Fruit fly (Drosophila melanogaster) whole organism, embryonic: Measurements from ENCODE around the gene Moe.

Source experiments
- Bdp1 ChIP-seq: fragments of 200-800 bp; sonication (Bioruptor generic); optimal IDR thresholded peaks from 3 replicates; lab custom pipeline; 2016; ENCODE audit warnings: missing biosample characterization, missing genetic modification characterization
- CG10209 ChIP-seq: fragments of 200-800 bp; sonication (Bioruptor generic); optimal IDR thresholded peaks from 3 replicates; lab custom pipeline; 2017; ENCODE audit warnings: missing biosample characterization, mild to moderate bottlenecking, missing genetic modification characterization, missing genetic modification reagents
- CG10366 ChIP-seq: fragments of 200-800 bp; sonication (Bioruptor generic); IDR thresholded peaks from 2 replicates; pipeline ENCODE4 v1.3.6; 2022; ENCODE audit warnings: missing biosample characterization, missing genetic modification characterization
- CG11093 ChIP-seq: fragments of 200-800 bp; sonication (Bioruptor generic); IDR thresholded peaks from 3 replicates; pipeline ENCODE4 v1.3.6; 2022; ENCODE audit warnings: missing biosample characterization, missing genetic modification characterization
- CG11696 ChIP-seq: fragments of 200-800 bp; sonication (Bioruptor generic); IDR thresholded peaks from 2 replicates; pipeline ENCODE4 v1.3.6; 2022; ENCODE audit warnings: missing biosample characterization, missing genetic modification characterization
- CG13287 ChIP-seq: fragments of 200-800 bp; sonication (Bioruptor generic); IDR thresholded peaks from 2 replicates; pipeline ENCODE4 v1.3.6; 2022; ENCODE audit warnings: missing biosample characterization, missing genetic modification characterization; ENCODE audit not compliant: partially characterized antibody
- CG13775 ChIP-seq: fragments of 200-800 bp; sonication (Bioruptor generic); optimal IDR thresholded peaks from 3 replicates; lab custom pipeline; 2017; ENCODE audit warnings: missing biosample characterization, mild to moderate bottlenecking, missing genetic modification characterization
- CG13894 ChIP-seq: fragments of 200-800 bp; sonication (Bioruptor generic); optimal IDR thresholded peaks from 3 replicates; lab custom pipeline; 2018; ENCODE audit warnings: missing biosample characterization, mild to moderate bottlenecking, missing genetic modification characterization, moderate library complexity
- CG17829 ChIP-seq: fragments of 200-800 bp; optimal IDR thresholded peaks from 2 replicates; lab custom pipeline; 2019; ENCODE audit warnings: missing biosample characterization, mild to moderate bottlenecking, missing genetic modification characterization, moderate library complexity
- CG32772 ChIP-seq: fragments of 200-800 bp; sonication (Bioruptor generic); IDR thresholded peaks from 2 replicates; pipeline ENCODE4 v1.3.6; 2022; ENCODE audit warnings: missing biosample characterization, missing genetic modification characterization
- CG34224 ChIP-seq: fragments of 200-800 bp; sonication (Bioruptor generic); IDR thresholded peaks from 3 replicates; pipeline ENCODE4 v1.3.6; 2022; ENCODE audit warnings: missing biosample characterization, missing genetic modification characterization; ENCODE audit not compliant: partially characterized antibody
- CG3995 ChIP-seq: fragments of 200-800 bp; sonication (Bioruptor generic); optimal IDR thresholded peaks from 3 replicates; lab custom pipeline; 2016; ENCODE audit warnings: missing biosample characterization, missing genetic modification characterization
- CG4424 ChIP-seq: fragments of 200-800 bp; sonication (Bioruptor generic); optimal IDR thresholded peaks from 3 replicates; lab custom pipeline; 2016; ENCODE audit warnings: missing biosample characterization, missing genetic modification characterization
- CoRest ChIP-seq: fragments of 200-800 bp; sonication (Bioruptor generic); optimal IDR thresholded peaks from 3 replicates; lab custom pipeline; 2018; ENCODE audit warnings: missing biosample characterization, mild to moderate bottlenecking, missing genetic modification characterization, moderate library complexity
- D19A ChIP-seq: fragments of 200-800 bp; optimal IDR thresholded peaks from 3 replicates; lab custom pipeline; 2019; ENCODE audit warnings: missing biosample characterization, mild to moderate bottlenecking, missing genetic modification characterization, moderate library complexity
- Dref ChIP-seq: fragments of 200-800 bp; sonication (Bioruptor generic); IDR thresholded peaks from 2 replicates; pipeline ENCODE4 v1.3.6; 2022; ENCODE audit warnings: missing biosample characterization, missing genetic modification characterization
- E2f1 ChIP-seq: fragments of 200-800 bp; sonication (Bioruptor generic); IDR thresholded peaks from 2 replicates; pipeline ENCODE4 v1.3.6; 2022; ENCODE audit warnings: missing biosample characterization, missing genetic modification characterization
- Ets65A ChIP-seq: fragments of 200-800 bp; sonication (Bioruptor generic); peaks from one replicate; lab custom pipeline; 2016; ENCODE audit warnings: missing biosample characterization, missing genetic modification characterization
- Ets97D ChIP-seq: fragments of 200-800 bp; sonication (Bioruptor generic); optimal IDR thresholded peaks from 3 replicates; lab custom pipeline; 2016; ENCODE audit warnings: missing biosample characterization, missing genetic modification characterization
- Gug ChIP-seq: fragments of 200-800 bp; sonication (Bioruptor generic); IDR thresholded peaks from 4 replicates; pipeline ENCODE4 v1.3.6; 2022; ENCODE audit warnings: missing biosample characterization, missing genetic modification characterization
- HLH54F ChIP-seq: fragments of 200-800 bp; sonication (Bioruptor generic); optimal IDR thresholded peaks from 3 replicates; lab custom pipeline; 2016; ENCODE audit warnings: missing biosample characterization, missing genetic modification characterization
- Meics ChIP-seq: fragments of 200-800 bp; sonication (Bioruptor generic); optimal IDR thresholded peaks from 2 replicates; lab custom pipeline; 2017; ENCODE audit warnings: missing biosample characterization, mild to moderate bottlenecking, missing genetic modification characterization
- NK7.1 ChIP-seq: fragments of 200-800 bp; sonication (Bioruptor generic); optimal IDR thresholded peaks from 3 replicates; lab custom pipeline; 2016; ENCODE audit warnings: missing biosample characterization, missing genetic modification characterization
- NfI ChIP-seq: fragments of 200-800 bp; sonication (Bioruptor generic); optimal IDR thresholded peaks from 3 replicates; lab custom pipeline; 2018; ENCODE audit warnings: missing biosample characterization, mild to moderate bottlenecking, missing genetic modification characterization, moderate library complexity
- Optix ChIP-seq: fragments of 200-800 bp; sonication (Bioruptor generic); IDR thresholded peaks from 3 replicates; pipeline ENCODE4 v1.3.6; 2022; ENCODE audit warnings: missing biosample characterization, missing genetic modification characterization
- Ptx1 ChIP-seq: fragments of 200-800 bp; sonication (Bioruptor generic); IDR thresholded peaks from 2 replicates; pipeline ENCODE4 v1.3.6; 2022; ENCODE audit warnings: missing biosample characterization, missing genetic modification characterization
- Sox102F ChIP-seq: fragments of 200-800 bp; sonication (Bioruptor generic); optimal IDR thresholded peaks from 2 replicates; lab custom pipeline; 2018; ENCODE audit warnings: missing biosample characterization, mild to moderate bottlenecking, missing genetic modification characterization, moderate library complexity
- Sry-δ ChIP-seq: fragments of 200-800 bp; sonication (Bioruptor generic); optimal IDR thresholded peaks from 2 replicates; lab custom pipeline; 2016; ENCODE audit warnings: missing biosample characterization, missing genetic modification characterization
- Xbp1 ChIP-seq: fragments of 200-800 bp; sonication (Bioruptor generic); optimal IDR thresholded peaks from 3 replicates; lab custom pipeline; 2016; ENCODE audit warnings: missing biosample characterization, mild to moderate bottlenecking, missing genetic modification characterization
- amos ChIP-seq: fragments of 200-800 bp; sonication (Bioruptor generic); IDR thresholded peaks from 2 replicates; pipeline ENCODE4 v1.3.6; 2022; ENCODE audit warnings: missing biosample characterization, missing genetic modification characterization; ENCODE audit not compliant: partially characterized antibody
- ara ChIP-seq: fragments of 200-800 bp; sonication (Bioruptor generic); IDR thresholded peaks from 2 replicates; pipeline ENCODE4 v1.3.6; 2022; ENCODE audit warnings: missing biosample characterization, missing genetic modification characterization
- ase ChIP-seq: fragments of 200-800 bp; sonication (Bioruptor generic); IDR thresholded peaks from 3 replicates; pipeline ENCODE4 v1.3.6; 2022; ENCODE audit warnings: missing biosample characterization, missing genetic modification characterization
- bab2 ChIP-seq: fragments of 200-800 bp; sonication (Bioruptor generic); optimal IDR thresholded peaks from 2 replicates; lab custom pipeline; 2016; ENCODE audit warnings: missing biosample characterization, missing genetic modification characterization
- bcd ChIP-seq: fragments of 200-800 bp; sonication (Bioruptor generic); optimal IDR thresholded peaks from 2 replicates; lab custom pipeline; 2017; ENCODE audit warnings: missing biosample characterization, mild to moderate bottlenecking, missing genetic modification characterization
- bsh ChIP-seq, 2 experiments: fragments of 200-800 bp; sonication (Bioruptor generic); optimal IDR thresholded peaks; 2 replicates each; lab custom pipeline; 2017 to 2018; ENCODE audit warnings: mild to moderate bottlenecking in 2 of 2, missing biosample characterization in 2 of 2, missing genetic modification characterization in 2 of 2, moderate library complexity in 1 of 2
- cg ChIP-seq: fragments of 200-800 bp; sonication (Bioruptor generic); optimal IDR thresholded peaks from 3 replicates; lab custom pipeline; 2019; ENCODE audit warnings: missing biosample characterization, mild to moderate bottlenecking, missing genetic modification characterization, moderate library complexity
- chm ChIP-seq: fragments of 200-800 bp; sonication (Bioruptor generic); IDR thresholded peaks from 2 replicates; pipeline ENCODE4 v1.3.6; 2022; ENCODE audit warnings: missing biosample characterization, missing genetic modification characterization
- crp ChIP-seq, 2 experiments: fragments of 200-800 bp; sonication (Bioruptor generic); optimal IDR thresholded peaks; 2 replicates in 1 of 2; 3 replicates in 1 of 2; lab custom pipeline; 2017; ENCODE audit warnings: missing biosample characterization in 2 of 2, missing genetic modification characterization in 2 of 2, mild to moderate bottlenecking in 1 of 2, moderate library complexity in 1 of 2
- ems ChIP-seq: fragments of 200-800 bp; sonication (Bioruptor generic); optimal IDR thresholded peaks from 3 replicates; lab custom pipeline; 2016; ENCODE audit warnings: missing biosample characterization, missing genetic modification characterization
- her ChIP-seq: fragments of 200-800 bp; sonication (Bioruptor generic); optimal IDR thresholded peaks from 2 replicates; lab custom pipeline; 2016; ENCODE audit warnings: missing biosample characterization, missing genetic modification characterization
- inv ChIP-seq: fragments of 200-800 bp; sonication (Bioruptor generic); IDR thresholded peaks from 2 replicates; pipeline ENCODE4 v1.3.6; 2022; ENCODE audit warnings: missing biosample characterization, missing genetic modification characterization; ENCODE audit not compliant: partially characterized antibody
- lilli ChIP-seq: fragments of 200-800 bp; sonication (Bioruptor generic); optimal IDR thresholded peaks from 3 replicates; lab custom pipeline; 2016; ENCODE audit warnings: missing biosample characterization, missing genetic modification characterization
- lmd ChIP-seq: fragments of 200-800 bp; sonication (Bioruptor generic); IDR thresholded peaks from 2 replicates; pipeline ENCODE4 v1.3.6; 2022; ENCODE audit warnings: missing biosample characterization, missing genetic modification characterization
- nerfin-1 ChIP-seq: fragments of 200-800 bp; sonication (Bioruptor generic); optimal IDR thresholded peaks from 3 replicates; lab custom pipeline; 2019; ENCODE audit warnings: missing biosample characterization, mild to moderate bottlenecking, missing genetic modification characterization, moderate library complexity
- oc ChIP-seq: fragments of 200-800 bp; sonication (Bioruptor generic); optimal IDR thresholded peaks from 2 replicates; lab custom pipeline; 2018; ENCODE audit warnings: missing biosample characterization, mild to moderate bottlenecking, missing genetic modification characterization, moderate library complexity
- phol ChIP-seq: fragments of 200-800 bp; sonication (Bioruptor generic); optimal IDR thresholded peaks from 3 replicates; lab custom pipeline; 2018; ENCODE audit warnings: missing biosample characterization, mild to moderate bottlenecking, missing genetic modification characterization, moderate library complexity
- ranshi ChIP-seq: fragments of 200-800 bp; sonication (Bioruptor generic); IDR thresholded peaks from 2 replicates; pipeline ENCODE4 v1.3.6; 2022; ENCODE audit warnings: missing biosample characterization, missing genetic modification characterization
- ssp ChIP-seq: fragments of 200-800 bp; sonication (Bioruptor generic); IDR thresholded peaks from 2 replicates; pipeline ENCODE4 v1.3.6; 2022; ENCODE audit warnings: missing biosample characterization, missing genetic modification characterization
- tgo ChIP-seq: fragments of 200-800 bp; sonication (Bioruptor generic); IDR thresholded peaks from 3 replicates; pipeline ENCODE4 v1.3.6; 2022; ENCODE audit warnings: missing biosample characterization, missing genetic modification characterization
- zfh2 ChIP-seq: fragments of 200-800 bp; sonication (Bioruptor generic); optimal IDR thresholded peaks from 2 replicates; lab custom pipeline; 2016; ENCODE audit warnings: missing biosample characterization, missing genetic modification characterization

Moe gene

DNA sequence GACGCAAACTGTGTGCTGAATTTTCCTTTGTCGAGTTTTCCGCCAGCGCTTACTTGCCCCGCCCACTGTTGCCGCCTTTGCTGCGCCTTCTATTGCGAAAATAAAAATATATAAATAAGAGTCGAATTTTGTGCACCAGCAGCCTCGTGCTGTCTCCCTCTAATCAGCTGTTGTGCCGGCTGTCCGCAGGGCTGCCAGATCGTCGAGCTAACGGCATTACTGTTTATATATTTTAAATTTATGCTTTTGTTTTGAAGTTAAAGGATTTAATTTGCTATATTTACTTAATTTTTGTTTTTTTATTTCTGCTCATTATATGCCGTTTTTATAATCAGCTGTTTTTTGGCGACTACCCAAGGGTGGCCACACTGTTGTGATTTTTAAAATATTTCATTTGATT, 2.0 kb upstream of the Moe start, which contains the start of gene Uros1 (continued):
- peak; percentile 63; the same call in 1 of the 2 replicates for TF ChIP-seq CG32772
- TF ChIP-seq Ets65A (GFP tag; lab: Kevin White, UChicago) = peak; percentile 20
- TF ChIP-seq Optix (GFP tag; lab: Robert Waterston, UW) = peak; percentile 50; the same call in 1 of the 3 replicates
- TF ChIP-seq CG11093 (GFP tag; lab: Robert Waterston, UW) = 0 out of 3 replicates have a peak, but pooled peaks have one; percentile 37
- TF ChIP-seq chm (GFP tag; lab: Robert Waterston, UW) = peak; percentile 38; the same call in 1 of the 2 replicates
- TF ChIP-seq CG17829 = peak; percentile 38
- TF ChIP-seq bab2 (GFP tag; lab: Kevin White, UChicago) = peak; percentile 17
- TF ChIP-seq CG13894 (tag; lab: Kevin White, UChicago) = no peak
- no peak for TF ChIP-seq D19A (tag; lab: Kevin White, UChicago)
- TF ChIP-seq ssp (GFP tag; lab: Robert Waterston, UW) = peak; percentile 40
- TF ChIP-seq Xbp1 (GFP tag; lab: Kevin White, UChicago) = peak; percentile 36
- TF ChIP-seq Ptx1 (GFP tag; lab: Robert Waterston, UW) = peak; percentile 71
- peak; percentile 48 for TF ChIP-seq CoRest (tag; lab: Kevin White, UChicago)
- peak; percentile 48 for TF ChIP-seq CG13287 (GFP tag; lab: Robert Waterston, UW)
- no peak for TF ChIP-seq oc (tag; lab: Kevin White, UChicago)
- 0 out of 2 replicates have a peak, but pooled peaks have one; percentile 18 for TF ChIP-seq ranshi
- peak; percentile 38; the same call in 1 of the 2 replicates for TF ChIP-seq Dref
- TF ChIP-seq ase (GFP tag; lab: Robert Waterston, UW) = 0 out of 3 replicates have a peak, but pooled peaks have one; percentile 37
- no peak for TF ChIP-seq NK7.1 (GFP tag; lab: Kevin White, UChicago)
- peak in 1 of 2 experiments; percentile 31 for TF ChIP-seq bsh (GFP tag; optimal IDR thresholded peaks at IDR 0.05; lab: Kevin White, UChicago)
- peak; percentile 29 for TF ChIP-seq phol (tag; lab: Kevin White, UChicago)
- no peak for TF ChIP-seq inv (GFP tag; lab: Robert Waterston, UW)
- peak; percentile 12 for TF ChIP-seq nerfin-1 (tag; lab: Kevin White, UChicago)
- peak; percentile 32 for TF ChIP-seq CG13775 (GFP tag; lab: Kevin White, UChicago)
- peak; percentile 37; the same call in 1 of the 2 replicates for TF ChIP-seq lmd (GFP tag; lab: Robert Waterston, UW)
- TF ChIP-seq CG3995 (GFP tag; lab: Kevin White, UChicago) = peak; percentile 5
- TF ChIP-seq amos (GFP tag; lab: Robert Waterston, UW) = no peak
- TF ChIP-seq Sry-δ = peak; percentile 20
- peak; percentile 23 for TF ChIP-seq zfh2 (GFP tag; lab: Kevin White, UChicago)
- peak; percentile 13 for TF ChIP-seq Sox102F
- TF ChIP-seq Bdp1 (GFP tag; lab: Kevin White, UChicago) = peak; percentile 1
- TF ChIP-seq CG10366 = peak; percentile 54
- TF ChIP-seq CG11696 (GFP tag; lab: Robert Waterston, UW) = 0 out of 2 replicates have a peak, but pooled peaks have one; percentile 41
- TF ChIP-seq NfI (GFP tag; lab: Kevin White, UChicago) = peak; percentile 4
- TF ChIP-seq tgo = peak; percentile 53
- TF ChIP-seq lilli (GFP tag; lab: Kevin White, UChicago) = peak; percentile 60
- TF ChIP-seq crp (GFP tag; optimal IDR thresholded peaks at IDR 0.05; lab: Kevin White, UChicago) = peak; percentile 66 to 93
- TF ChIP-seq Gug (GFP tag; lab: Robert Waterston, UW) = peak; percentile 46; the same call in 1 of the 4 replicates
- TF ChIP-seq her (GFP tag; lab: Kevin White, UChicago) = no peak
- TF ChIP-seq CG4424 = peak; percentile 27
- TF ChIP-seq HLH54F = peak; percentile 27
- TF ChIP-seq Meics (GFP tag; lab: Kevin White, UChicago) = peak; percentile 1
- TF ChIP-seq CG10209 = no peak
- peak; percentile 14 for TF ChIP-seq Ets97D
- TF ChIP-seq bcd = no peak
- peak; percentile 40; the same call in 1 of the 2 replicates for TF ChIP-seq E2f1
- no peak for TF ChIP-seq CG34224 (GFP tag; lab: Robert Waterston, UW)
- TF ChIP-seq ara (GFP tag; lab: Robert Waterston, UW) = peak; percentile 53
- TF ChIP-seq cg (GFP tag; lab: Kevin White, UChicago) = no peak
- peak; percentile 24 for TF ChIP-seq ems (GFP tag; lab: Kevin White, UChicago)
